Worm (Caenorhabditis elegans) whole organism, L4 larva: ENCODE results near the gene ssl-1.

Experiments
- D1046.2 ChIP-seq: fragments of 200-800 bp; sonication (Bioruptor generic); IDR thresholded peaks from 2 replicates; pipeline ENCODE4 v1.3.6; 2022; ENCODE audit warnings: missing genetic modification characterization, missing compliant biosample characterization
- F26F4.8 ChIP-seq: fragments of 200-800 bp; sonication (Bioruptor generic); conservative IDR thresholded peaks from 2 replicates; pipeline ENCODE4 v1.3.6; 2022; ENCODE audit warnings: missing genetic modification characterization, missing compliant biosample characterization
- F44E2.7 ChIP-seq: fragments of 200-800 bp; sonication (Bioruptor generic); IDR thresholded peaks from 2 replicates; pipeline ENCODE4 v2.1.2; 2022; ENCODE audit warnings: missing genetic modification characterization, missing compliant biosample characterization
- ama-1 ChIP-seq: fragments of 150-350 bp; optimal IDR thresholded peaks from 2 replicates; lab custom pipeline; 2014; ENCODE audit warnings: inconsistent platforms, mixed read lengths
- ceh-20 ChIP-seq: fragments of 200-800 bp; sonication (Bioruptor generic); IDR thresholded peaks from 2 replicates; pipeline ENCODE4 v1.3.6; 2022; ENCODE audit warnings: missing genetic modification reagents, missing genetic modification characterization, missing compliant biosample characterization
- cey-2 ChIP-seq: sonication (generic microtip); optimal IDR thresholded peaks from 3 replicates; lab custom pipeline; 2017; ENCODE audit warnings: missing genetic modification characterization, mild to moderate bottlenecking, missing compliant biosample characterization, antibody characterized with exemption, borderline replicate concordance; ENCODE audit not compliant: insufficient read depth
- daf-12 ChIP-seq: fragments of 150-350 bp; optimal IDR thresholded peaks from 2 replicates; lab custom pipeline; 2014; ENCODE audit warnings: missing biosample characterization, missing genetic modification reagents, missing genetic modification characterization
- daf-16 ChIP-seq, 3 experiments: sonication (generic microtip); optimal IDR thresholded peaks; 2 replicates each; lab custom pipeline; 2016 to 2017; ENCODE audit warnings: missing genetic modification characterization in 3 of 3, missing genetic modification reagents in 3 of 3, mild to moderate bottlenecking in 2 of 3, missing compliant biosample characterization in 2 of 3, missing biosample characterization in 1 of 3, moderate library complexity in 1 of 3
- dpl-1 ChIP-seq: fragments of 150-350 bp; optimal IDR thresholded peaks from 2 replicates; lab custom pipeline; 2014; ENCODE audit warnings: missing biosample characterization, missing genetic modification reagents, missing genetic modification characterization
- dve-1 ChIP-seq: sonication (generic microtip); optimal IDR thresholded peaks from 2 replicates; lab custom pipeline; 2017; ENCODE audit warnings: antibody characterized with exemption, mild to moderate bottlenecking, missing genetic modification characterization, missing compliant biosample characterization; ENCODE audit not compliant: insufficient read depth
- egl-43 ChIP-seq: fragments of 200-800 bp; sonication (Bioruptor generic); IDR thresholded peaks from 2 replicates; pipeline ENCODE4 v1.3.6; 2022; ENCODE audit warnings: missing genetic modification reagents, missing genetic modification characterization, missing compliant biosample characterization
- fkh-10 ChIP-seq: fragments of 150-350 bp; optimal IDR thresholded peaks from 2 replicates; lab custom pipeline; 2014; ENCODE audit warnings: missing biosample characterization, missing genetic modification reagents, missing genetic modification characterization
- gei-8 ChIP-seq: fragments of 200-800 bp; sonication (Bioruptor generic); optimal IDR thresholded peaks from 2 replicates; lab custom pipeline; 2018; ENCODE audit warnings: mild to moderate bottlenecking, missing genetic modification characterization, missing compliant biosample characterization
- hif-1 ChIP-seq, 2 experiments: sonication (generic microtip); optimal IDR thresholded peaks; 2 replicates each; lab custom pipeline; 2016 to 2017; ENCODE audit warnings: missing compliant biosample characterization in 2 of 2, missing genetic modification characterization in 2 of 2, missing genetic modification reagents in 2 of 2, missing genotype in 2 of 2, mild to moderate bottlenecking in 1 of 2
- hlh-11 ChIP-seq: fragments of 200-800 bp; sonication (Bioruptor generic); optimal IDR thresholded peaks from 2 replicates; lab custom pipeline; 2018; ENCODE audit warnings: mild to moderate bottlenecking, missing genetic modification characterization, missing compliant biosample characterization
- hlh-30 ChIP-seq: sonication (generic microtip); optimal IDR thresholded peaks from 2 replicates; lab custom pipeline; 2017; ENCODE audit warnings: antibody characterized with exemption, mild to moderate bottlenecking, missing genetic modification characterization, missing compliant biosample characterization; ENCODE audit not compliant: insufficient read depth
- lin-1 ChIP-seq: fragments of 200-800 bp; sonication (Bioruptor generic); IDR thresholded peaks from 2 replicates; pipeline ENCODE4 v1.3.6; 2022; ENCODE audit warnings: missing genetic modification reagents, missing genetic modification characterization, missing compliant biosample characterization
- lin-13 ChIP-seq: fragments of 150-350 bp; optimal IDR thresholded peaks from 2 replicates; lab custom pipeline; 2014; ENCODE audit warnings: missing biosample characterization, missing genetic modification reagents, missing genetic modification characterization
- lin-38 ChIP-seq: fragments of 200-800 bp; sonication (Bioruptor generic); IDR thresholded peaks from 2 replicates; pipeline ENCODE4 v1.3.6; 2022; ENCODE audit warnings: missing genetic modification reagents, missing genetic modification characterization, missing compliant biosample characterization
- lin-39 ChIP-seq: fragments of 150-350 bp; optimal IDR thresholded peaks from 2 replicates; lab custom pipeline; 2014; ENCODE audit warnings: missing biosample characterization, missing genetic modification reagents, missing genetic modification characterization
- lsy-2 ChIP-seq, 2 experiments: fragments of 150-350 bp in 1 of 2; sonication (generic microtip) in 1 of 2; optimal IDR thresholded peaks; 2 replicates each; lab custom pipeline; 2014 to 2017; ENCODE audit warnings: missing biosample characterization in 2 of 2, missing genetic modification characterization in 2 of 2
- mdl-1 ChIP-seq, 2 experiments: fragments of 150-350 bp in 1 of 2; sonication (generic microtip) in 1 of 2; optimal IDR thresholded peaks; 2 replicates each; lab custom pipeline; 2014 to 2017; ENCODE audit warnings: missing biosample characterization in 2 of 2, missing genetic modification characterization in 2 of 2
- mep-1 ChIP-seq: fragments of 150-350 bp; sonication (generic microtip); optimal IDR thresholded peaks from 3 replicates; lab custom pipeline; 2014; ENCODE audit warnings: missing biosample characterization, missing genetic modification characterization
- mes-2 ChIP-seq: sonication (generic microtip); optimal IDR thresholded peaks from 2 replicates; lab custom pipeline; 2016; ENCODE audit warnings: missing genotype, mild to moderate bottlenecking, missing genetic modification characterization, missing compliant biosample characterization; ENCODE audit not compliant: poor library complexity, severe bottlenecking
- nhr-10 ChIP-seq: fragments of 150-350 bp; optimal IDR thresholded peaks from 2 replicates; lab custom pipeline; 2014; ENCODE audit warnings: missing biosample characterization, missing genetic modification characterization
- nhr-102 ChIP-seq: sonication (generic microtip); optimal IDR thresholded peaks from 2 replicates; lab custom pipeline; 2016; ENCODE audit warnings: mild to moderate bottlenecking, missing genetic modification characterization, moderate library complexity, missing compliant biosample characterization
- nhr-111 ChIP-seq: fragments of 200-800 bp; sonication (Bioruptor generic); optimal IDR thresholded peaks from 2 replicates; lab custom pipeline; 2018; ENCODE audit warnings: mild to moderate bottlenecking, missing genetic modification characterization, missing compliant biosample characterization
- nhr-237 ChIP-seq: sonication (generic microtip); optimal IDR thresholded peaks from 2 replicates; lab custom pipeline; 2017; ENCODE audit warnings: missing biosample characterization, missing genetic modification characterization
- nhr-28 ChIP-seq: fragments of 150-350 bp; optimal IDR thresholded peaks from 2 replicates; lab custom pipeline; 2014; ENCODE audit warnings: missing biosample characterization, missing genetic modification characterization
- nhr-41 ChIP-seq: fragments of 200-800 bp; sonication (Bioruptor generic); IDR thresholded peaks from 2 replicates; pipeline ENCODE4 v1.3.6; 2022; ENCODE audit warnings: missing genetic modification reagents, missing genetic modification characterization, missing compliant biosample characterization
- nhr-42 ChIP-seq: fragments of 200-800 bp; sonication (Bioruptor generic); IDR thresholded peaks from 2 replicates; pipeline ENCODE4 v1.3.6; 2022; ENCODE audit warnings: missing genetic modification characterization, missing compliant biosample characterization
- nhr-6 ChIP-seq: fragments of 150-350 bp; optimal IDR thresholded peaks from 2 replicates; lab custom pipeline; 2014; ENCODE audit warnings: missing biosample characterization, missing genetic modification characterization
- nhr-77 ChIP-seq: fragments of 150-350 bp; optimal IDR thresholded peaks from 2 replicates; lab custom pipeline; 2014; ENCODE audit warnings: missing biosample characterization, missing genetic modification characterization
- pqm-1 ChIP-seq: sonication (generic microtip); optimal IDR thresholded peaks from 2 replicates; lab custom pipeline; 2017; ENCODE audit warnings: missing biosample characterization, missing genetic modification characterization
- rbr-2 ChIP-seq: sonication (generic microtip); optimal IDR thresholded peaks from 2 replicates; lab custom pipeline; 2016; ENCODE audit warnings: missing genotype, missing genetic modification characterization, missing compliant biosample characterization
- sdz-12 ChIP-seq: fragments of 200-800 bp; sonication (Bioruptor generic); optimal IDR thresholded peaks from 2 replicates; lab custom pipeline; 2018; ENCODE audit warnings: mild to moderate bottlenecking, missing genetic modification characterization, missing compliant biosample characterization
- set-16 ChIP-seq: fragments of 200-800 bp; sonication (Bioruptor generic); IDR thresholded peaks from 2 replicates; pipeline ENCODE4 v1.3.6; 2022; ENCODE audit warnings: missing genetic modification reagents, missing genetic modification characterization, missing compliant biosample characterization
- unc-130 ChIP-seq: sonication (generic microtip); optimal IDR thresholded peaks from 2 replicates; lab custom pipeline; 2016; ENCODE audit warnings: missing genetic modification reagents, missing genetic modification characterization, missing compliant biosample characterization
- unc-39 ChIP-seq: sonication (generic microtip); optimal IDR thresholded peaks from 2 replicates; lab custom pipeline; 2017; ENCODE audit warnings: missing biosample characterization, missing genetic modification characterization
- zip-11 ChIP-seq: fragments of 200-800 bp; sonication (Bioruptor generic); IDR thresholded peaks from 2 replicates; pipeline ENCODE4 v1.3.6; 2022; ENCODE audit warnings: missing genetic modification characterization, missing compliant biosample characterization
- ztf-11 ChIP-seq: fragments of 150-350 bp; optimal IDR thresholded peaks from 2 replicates; lab custom pipeline; 2014; ENCODE audit warnings: missing biosample characterization, missing genetic modification characterization
- ztf-7 ChIP-seq: fragments of 150-350 bp; optimal IDR thresholded peaks from 2 replicates; lab custom pipeline; 2014; ENCODE audit warnings: missing biosample characterization, missing genetic modification characterization

ssl-1 gene

ce11 chrIII:12687382-12687781 lies 27.0 kb upstream of the ssl-1 start:
- peak; percentile 81 for TF ChIP-seq set-16 (GFP tag; lab: Robert Waterston, UW)
- TF ChIP-seq nhr-111 (GFP tag; lab: Kevin White, UChicago): no peak
- 0 out of 2 replicates have a peak, but pooled peaks have one; percentile 45 for TF ChIP-seq D1046.2 (GFP tag; lab: Robert Waterston, UW)
- TF ChIP-seq nhr-42 (GFP tag; lab: Robert Waterston, UW): no peak
- TF ChIP-seq, all 104 proteins: peak for 2

- peak; percentile 59 for TF ChIP-seq nhr-6 (tag; lab: Kevin White, UChicago)
- TF ChIP-seq hlh-30 (tag; lab: Kevin White, UChicago): peak; percentile 98
- no peak for TF ChIP-seq nhr-10 (tag; lab: Kevin White, UChicago)
- no peak for TF ChIP-seq egl-43 (GFP tag; lab: Robert Waterston, UW)
- no peak for TF ChIP-seq F44E2.7 (GFP tag; lab: Robert Waterston, UW)
- TF ChIP-seq nhr-28: peak; percentile 41
- TF ChIP-seq mep-1 (tag; lab: Kevin White, UChicago): peak; percentile 73
- no peak for TF ChIP-seq daf-16 (GFP tag; optimal IDR thresholded peaks at IDR 0.05; lab: Kevin White, UChicago)
- peak; percentile 55 for TF ChIP-seq daf-16 (tag; optimal IDR thresholded peaks at IDR 0.05; lab: Kevin White, UChicago)
- TF ChIP-seq lin-38 (GFP tag; lab: Robert Waterston, UW): peak; percentile 92
- TF ChIP-seq ztf-11 (tag; lab: Kevin White, UChicago): no peak
- TF ChIP-seq unc-130 (GFP tag; lab: Kevin White, UChicago): peak; percentile 51
- TF ChIP-seq lsy-2 (tag; optimal IDR thresholded peaks at IDR 0.05; lab: Kevin White, UChicago): peak in 1 of 2 experiments; percentile 90
- TF ChIP-seq mes-2 (tag; lab: Kevin White, UChicago): peak; percentile 81
- peak; percentile 26 for TF ChIP-seq fkh-10 (GFP tag; lab: Kevin White, UChicago)
- no peak for TF ChIP-seq sdz-12 (GFP tag; lab: Kevin White, UChicago)
- TF ChIP-seq nhr-77 (tag; lab: Kevin White, UChicago): peak; percentile 36
- TF ChIP-seq lin-39 (tag; lab: Kevin White, UChicago): no peak
- TF ChIP-seq ama-1 (lab: Kevin White, UChicago): peak; percentile 44
- TF ChIP-seq nhr-237 (tag; lab: Kevin White, UChicago): no peak
- TF ChIP-seq ceh-20: no peak
- peak; percentile 10 for TF ChIP-seq nhr-102
- TF ChIP-seq unc-39: no peak
- TF ChIP-seq dve-1 (tag; lab: Kevin White, UChicago): peak; percentile 74
- peak in 1 of 2 experiments; percentile 69 for TF ChIP-seq hif-1 (tag; optimal IDR thresholded peaks at IDR 0.05; lab: Kevin White, UChicago)
- no peak for TF ChIP-seq zip-11 (GFP tag; lab: Robert Waterston, UW)
- TF ChIP-seq dpl-1 (GFP tag; lab: Kevin White, UChicago): peak; percentile 91
- peak; percentile 53 for TF ChIP-seq rbr-2 (tag; lab: Kevin White, UChicago)
- peak; percentile 43 for TF ChIP-seq ztf-7 (tag; lab: Kevin White, UChicago)
- peak; percentile 23 for TF ChIP-seq lin-13 (GFP tag; lab: Kevin White, UChicago)
- TF ChIP-seq, all 104 proteins: peak for 19
Measured at ce11 chrIII:12687872-12688375, 26.4 kb upstream of the ssl-1 start, which contains the start of the genes rsp-3 and spin-4. TSS of gene rsp-3 (minus strand) at chrIII:12687922. TSS of gene spin-4 (plus strand) at chrIII:12688318.

- no peak for TF ChIP-seq nhr-41
- TF ChIP-seq hlh-11 (tag; lab: Kevin White, UChicago): no peak
- no peak for TF ChIP-seq dve-1 (tag; lab: Kevin White, UChicago)
- no peak for TF ChIP-seq sdz-12 (GFP tag; lab: Kevin White, UChicago)
- TF ChIP-seq F26F4.8: no peak
- no peak for TF ChIP-seq hif-1 (tag; optimal IDR thresholded peaks at IDR 0.05; lab: Kevin White, UChicago)
- TF ChIP-seq mdl-1 (tag; optimal IDR thresholded peaks at IDR 0.05; lab: Kevin White, UChicago): no peak
- TF ChIP-seq daf-12 (tag; lab: Kevin White, UChicago): no peak
- no peak for TF ChIP-seq pqm-1
- no peak for TF ChIP-seq lin-1 (GFP tag; lab: Robert Waterston, UW)
- no peak for TF ChIP-seq gei-8 (GFP tag; lab: Kevin White, UChicago)
- TF ChIP-seq nhr-111 (GFP tag; lab: Kevin White, UChicago): no peak
- no peak for TF ChIP-seq ztf-7 (tag; lab: Kevin White, UChicago)
- no peak for TF ChIP-seq nhr-77 (tag; lab: Kevin White, UChicago)
- no peak for TF ChIP-seq cey-2 (tag; lab: Kevin White, UChicago)
- TF ChIP-seq, all 104 proteins: peak for 0
Measured at ce11 chrIII:12697591-12697990, 16.8 kb upstream of the ssl-1 start.
